Worm (Caenorhabditis elegans) whole organism, L1 larva: ENCODE results near the gene dod-23.

ENCODE experiments used
- C04F5.9 ChIP-seq: sonication (generic microtip); optimal IDR thresholded peaks from 2 replicates; lab custom pipeline; 2016; ENCODE audit warnings: missing genetic modification characterization, missing compliant biosample characterization
- C16A3.4 ChIP-seq: fragments of 150-350 bp; optimal IDR thresholded peaks from 2 replicates; lab custom pipeline; 2014; ENCODE audit warnings: missing biosample characterization, missing genetic modification characterization
- C34B4.2 ChIP-seq: sonication (generic microtip); optimal IDR thresholded peaks from 2 replicates; lab custom pipeline; 2017; ENCODE audit warnings: mild to moderate bottlenecking, missing genetic modification characterization, missing compliant biosample characterization
- alr-1 ChIP-seq: fragments of 200-800 bp; sonication (Bioruptor generic); optimal IDR thresholded peaks from 2 replicates; lab custom pipeline; 2018; ENCODE audit warnings: borderline replicate concordance, mild to moderate bottlenecking, missing genetic modification characterization, missing compliant biosample characterization
- aly-2 ChIP-seq: fragments of 150-350 bp; optimal IDR thresholded peaks from 2 replicates; lab custom pipeline; 2014; ENCODE audit warnings: missing biosample characterization, missing genetic modification characterization
- ama-1 ChIP-seq: fragments of 150-350 bp; optimal IDR thresholded peaks from 2 replicates; lab custom pipeline; 2014
- blmp-1 ChIP-seq: fragments of 150-350 bp; optimal IDR thresholded peaks from 2 replicates; lab custom pipeline; 2014; ENCODE audit warnings: missing biosample characterization, missing genetic modification characterization
- ceh-63 ChIP-seq: fragments of 200-800 bp; sonication (Bioruptor generic); optimal IDR thresholded peaks from 2 replicates; lab custom pipeline; 2018; ENCODE audit warnings: mild to moderate bottlenecking, missing genetic modification characterization, missing compliant biosample characterization
- ces-1 ChIP-seq: fragments of 150-350 bp; optimal IDR thresholded peaks from 2 replicates; lab custom pipeline; 2014; ENCODE audit warnings: missing biosample characterization, missing genetic modification reagents, missing genetic modification characterization
- dsc-1 ChIP-seq: sonication (generic microtip); optimal IDR thresholded peaks from 2 replicates; lab custom pipeline; 2016; ENCODE audit warnings: mild to moderate bottlenecking, missing genetic modification characterization, missing compliant biosample characterization
- efl-1 ChIP-seq, 4 experiments: fragments of 150-350 bp; optimal IDR thresholded peaks in 3 of 4; peaks in 1 of 4; 1 replicate in 1 of 4; 2 replicates in 3 of 4; lab custom pipeline; 2014; ENCODE audit warnings: missing biosample characterization in 2 of 4, missing genetic modification characterization in 2 of 4, missing genetic modification reagents in 2 of 4
- efl-3 ChIP-seq: fragments of 200-800 bp; sonication (Bioruptor generic); optimal IDR thresholded peaks from 2 replicates; lab custom pipeline; 2018; ENCODE audit warnings: mild to moderate bottlenecking, missing genetic modification characterization, missing compliant biosample characterization
- egl-13 ChIP-seq: sonication (generic microtip); optimal IDR thresholded peaks from 2 replicates; lab custom pipeline; 2016; ENCODE audit warnings: missing genotype, missing genetic modification reagents, missing genetic modification characterization, missing compliant biosample characterization
- ets-5 ChIP-seq: fragments of 200-800 bp; sonication (Bioruptor generic); IDR thresholded peaks from 2 replicates; pipeline ENCODE4 v1.3.6; 2022; ENCODE audit warnings: missing genetic modification characterization, missing compliant biosample characterization
- fkh-10 ChIP-seq: sonication (generic microtip); optimal IDR thresholded peaks from 2 replicates; lab custom pipeline; 2017; ENCODE audit warnings: missing biosample characterization, missing genetic modification reagents, missing genetic modification characterization
- fkh-8 ChIP-seq: sonication (generic microtip); optimal IDR thresholded peaks from 2 replicates; lab custom pipeline; 2016; ENCODE audit warnings: mild to moderate bottlenecking, missing genetic modification characterization, missing compliant biosample characterization
- irx-1 ChIP-seq: sonication (generic microtip); optimal IDR thresholded peaks from 2 replicates; lab custom pipeline; 2016; ENCODE audit warnings: missing genetic modification characterization, missing compliant biosample characterization
- jun-1 ChIP-seq: fragments of 150-350 bp; optimal IDR thresholded peaks from 2 replicates; lab custom pipeline; 2014; ENCODE audit warnings: missing biosample characterization, missing genetic modification reagents, missing genetic modification characterization
- lin-14 ChIP-seq: fragments of 200-800 bp; sonication (Bioruptor generic); optimal IDR thresholded peaks from 2 replicates; lab custom pipeline; 2018; ENCODE audit warnings: mild to moderate bottlenecking, missing genetic modification characterization, moderate library complexity, missing compliant biosample characterization
- mab-9 ChIP-seq: fragments of 200-800 bp; sonication (Bioruptor generic); IDR thresholded peaks from 2 replicates; pipeline ENCODE4 v1.3.6; 2022; ENCODE audit warnings: missing genetic modification reagents, missing genetic modification characterization, missing compliant biosample characterization
- mdl-1 ChIP-seq, 2 experiments: fragments of 150-350 bp; optimal IDR thresholded peaks; 2 replicates each; lab custom pipeline; 2014 to 2017; ENCODE audit warnings: missing biosample characterization in 2 of 2, missing genetic modification characterization in 2 of 2, inconsistent platforms in 1 of 2
- nhr-11 ChIP-seq: fragments of 150-350 bp; optimal IDR thresholded peaks from 2 replicates; lab custom pipeline; 2014; ENCODE audit warnings: missing biosample characterization, missing genetic modification characterization
- nhr-47 ChIP-seq: sonication (generic microtip); optimal IDR thresholded peaks from 2 replicates; lab custom pipeline; 2016; ENCODE audit warnings: mild to moderate bottlenecking, missing genetic modification characterization, moderate library complexity, missing compliant biosample characterization
- nhr-76 ChIP-seq: sonication (generic microtip); optimal IDR thresholded peaks from 2 replicates; lab custom pipeline; 2017; ENCODE audit warnings: missing biosample characterization, missing genetic modification characterization
- nhr-84 ChIP-seq: sonication (generic microtip); optimal IDR thresholded peaks from 2 replicates; lab custom pipeline; 2017; ENCODE audit warnings: missing biosample characterization, missing genetic modification characterization
- nhr-85 ChIP-seq: sonication (generic microtip); peaks from one replicate; lab custom pipeline; 2016; ENCODE audit warnings: missing genetic modification characterization, inconsistent platforms, missing compliant biosample characterization
- pax-3 ChIP-seq: fragments of 200-800 bp; sonication (Bioruptor generic); optimal IDR thresholded peaks from 2 replicates; lab custom pipeline; 2018; ENCODE audit warnings: mild to moderate bottlenecking, missing genetic modification characterization, moderate library complexity, missing compliant biosample characterization
- rnt-1 ChIP-seq: sonication (generic microtip); optimal IDR thresholded peaks from 2 replicates; lab custom pipeline; 2016; ENCODE audit warnings: mild to moderate bottlenecking, missing genetic modification characterization, moderate library complexity, missing compliant biosample characterization
- sptf-1 ChIP-seq: fragments of 150-350 bp; optimal IDR thresholded peaks from 2 replicates; lab custom pipeline; 2014; ENCODE audit warnings: missing biosample characterization, missing genetic modification characterization
- sup-37 ChIP-seq: fragments of 200-800 bp; sonication (Bioruptor generic); optimal IDR thresholded peaks from 2 replicates; lab custom pipeline; 2018; ENCODE audit warnings: mild to moderate bottlenecking, missing genetic modification characterization, missing compliant biosample characterization
- swsn-7 ChIP-seq: sonication (generic microtip); optimal IDR thresholded peaks from 2 replicates; lab custom pipeline; 2016; ENCODE audit warnings: missing genetic modification characterization, missing compliant biosample characterization
- tbx-2 ChIP-seq: sonication (generic microtip); optimal IDR thresholded peaks from 2 replicates; lab custom pipeline; 2016; ENCODE audit warnings: missing genetic modification characterization, missing compliant biosample characterization
- tlp-1 ChIP-seq: fragments of 150-350 bp; optimal IDR thresholded peaks from 2 replicates; lab custom pipeline; 2014; ENCODE audit warnings: missing biosample characterization, missing genetic modification characterization
- unc-30 ChIP-seq: sonication (generic microtip); optimal IDR thresholded peaks from 2 replicates; lab custom pipeline; 2017; ENCODE audit warnings: missing biosample characterization, missing genetic modification characterization
- unc-86 ChIP-seq: sonication (generic microtip); optimal IDR thresholded peaks from 2 replicates; lab custom pipeline; 2016; ENCODE audit warnings: missing genetic modification characterization, missing compliant biosample characterization
- zag-1 ChIP-seq: fragments of 150-350 bp; optimal IDR thresholded peaks from 2 replicates; lab custom pipeline; 2014; ENCODE audit warnings: missing biosample characterization, missing genetic modification characterization

dod-23 gene

ce11 chrII:8358466-8358865 is 40.5 kb downstream of the dod-23 start:
- TF ChIP-seq alr-1 (no peak), ceh-63 (no peak), nhr-84 (tag; lab: Kevin White, UChicago) (no peak), C34B4.2 (no peak), nhr-85 (tag; lab: Kevin White, UChicago) (no peak), rnt-1 (tag; lab: Kevin White, UChicago) (no peak), aly-2 (tag; lab: Kevin White, UChicago) (no peak), mab-9 (GFP tag; lab: Robert Waterston, UW) (no peak), C04F5.9 (tag; lab: Kevin White, UChicago) (no peak), fkh-8 (tag; lab: Kevin White, UChicago) (no peak), ama-1 (lab: Kevin White, UChicago) (no peak), pax-3 (tag; lab: Kevin White, UChicago) (no peak), dsc-1 (no peak), nhr-47 (tag; lab: Kevin White, UChicago) (no peak), jun-1 (no peak), mdl-1 (tag; optimal IDR thresholded peaks at IDR 0.05; lab: Kevin White, UChicago) (no peak), zag-1 (no peak)
- TF ChIP-seq, all 84 proteins: peak for 0

DNA sequence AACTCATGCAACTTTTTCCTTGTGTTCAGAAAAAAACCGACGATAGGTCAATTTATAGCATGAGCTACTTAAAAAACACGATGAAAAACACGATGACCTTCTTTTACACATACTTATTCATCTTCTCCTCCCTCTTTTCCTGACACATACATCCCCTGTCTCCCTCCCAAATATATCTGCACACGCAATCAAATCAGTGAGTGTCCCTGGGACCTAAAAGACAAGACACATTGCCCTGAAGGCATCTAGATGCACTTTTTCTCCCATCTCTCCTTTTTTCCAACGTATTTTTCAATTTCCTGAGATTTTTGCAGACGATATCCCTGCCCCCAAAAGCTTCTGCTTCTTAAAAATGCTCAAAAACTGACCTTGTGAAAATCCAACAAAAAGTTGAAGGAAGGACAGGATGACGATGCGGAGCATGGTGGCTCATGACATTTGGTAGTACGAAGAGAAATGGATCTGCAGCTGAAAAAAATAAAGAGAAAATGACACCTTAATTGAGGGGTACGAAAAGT is 44.7 kb downstream of the dod-23 start, which contains the start of gene C26D10.6:
Gene C26D10.6, minus strand, starts transcription at position 468 of the 518 bp plus-strand sequence.
- no peak for TF ChIP-seq ces-1
- TF ChIP-seq blmp-1 = no peak
- no peak for TF ChIP-seq nhr-84 (tag; lab: Kevin White, UChicago)
- peak; percentile 11 for TF ChIP-seq fkh-10 (GFP tag; lab: Kevin White, UChicago)
- no peak for TF ChIP-seq ets-5 (GFP tag; lab: Robert Waterston, UW)
- TF ChIP-seq unc-30 (tag; lab: Kevin White, UChicago) = no peak
- no peak for TF ChIP-seq zag-1
- no peak for TF ChIP-seq ceh-63
- TF ChIP-seq rnt-1 (tag; lab: Kevin White, UChicago) = no peak
- TF ChIP-seq sup-37 (GFP tag; lab: Kevin White, UChicago) = no peak
- TF ChIP-seq efl-1 (optimal IDR thresholded peaks at IDR 0.05; lab: Kevin White, UChicago) = no peak
- peak in 1 of 2 experiments; percentile 48 for TF ChIP-seq efl-1 (GFP tag; optimal IDR thresholded peaks at IDR 0.05 in 1 of 2; lab: Kevin White, UChicago)
- no peak for TF ChIP-seq efl-3 (GFP tag; lab: Kevin White, UChicago)
- no peak for TF ChIP-seq unc-86 (tag; lab: Kevin White, UChicago)
- no peak for TF ChIP-seq nhr-11 (tag; lab: Kevin White, UChicago)
- no peak for TF ChIP-seq egl-13
- peak; percentile 32 for TF ChIP-seq lin-14 (GFP tag; lab: Kevin White, UChicago)
- TF ChIP-seq C16A3.4 = no peak
- no peak for TF ChIP-seq alr-1
- no peak for TF ChIP-seq pax-3 (tag; lab: Kevin White, UChicago)
- no peak for TF ChIP-seq sptf-1 (tag; lab: Kevin White, UChicago)
- no peak for TF ChIP-seq dsc-1
- TF ChIP-seq swsn-7 = no peak
- no peak for TF ChIP-seq tlp-1

- TF ChIP-seq nhr-76 = no peak
- TF ChIP-seq tbx-2 (tag; lab: Kevin White, UChicago) = no peak
- TF ChIP-seq sptf-1 (tag; lab: Kevin White, UChicago) = no peak
- no peak for TF ChIP-seq irx-1 (tag; lab: Kevin White, UChicago)
- TF ChIP-seq lin-14 (GFP tag; lab: Kevin White, UChicago) = peak; percentile 32
Measured at ce11 chrII:8353288-8353687, 45.7 kb downstream of the dod-23 start.
